Fruit fly (Drosophila melanogaster) whole organism, prepupa: ENCODE data around the gene CG31975.
A peak's percentile ranks its signal among the peaks of the same experiment; 100 is the strongest.

Experiments
- Blimp-1 ChIP-seq: fragments of 200-800 bp; sonication (Bioruptor generic); optimal IDR thresholded peaks from 3 replicates; lab custom pipeline; 2017; ENCODE audit warnings: missing biosample characterization, missing genetic modification characterization, mild to moderate bottlenecking, moderate library complexity, missing genetic modification reagents
- CG10631 ChIP-seq: fragments of 200-800 bp; sonication (Bioruptor generic); optimal IDR thresholded peaks from 2 replicates; lab custom pipeline; 2016; ENCODE audit warnings: missing biosample characterization, missing genetic modification characterization
- CG11294 ChIP-seq: fragments of 200-800 bp; sonication (Bioruptor generic); IDR thresholded peaks from 2 replicates; pipeline ENCODE4 v1.3.6; 2022; ENCODE audit warnings: missing biosample characterization, missing genetic modification characterization
- CG11762 ChIP-seq: fragments of 200-800 bp; sonication (Bioruptor generic); optimal IDR thresholded peaks from 3 replicates; lab custom pipeline; 2016; ENCODE audit warnings: missing biosample characterization, missing genetic modification characterization; ENCODE audit not compliant: insufficient read depth
- CG11902 ChIP-seq: fragments of 200-800 bp; sonication (Bioruptor generic); optimal IDR thresholded peaks from 3 replicates; lab custom pipeline; 2016; ENCODE audit warnings: missing biosample characterization, missing genetic modification characterization
- CG15336 ChIP-seq: fragments of 200-800 bp; sonication (Bioruptor generic); IDR thresholded peaks from 2 replicates; pipeline ENCODE4 v1.3.6; 2022; ENCODE audit warnings: missing biosample characterization, missing genetic modification characterization
- CG1621 ChIP-seq: fragments of 200-800 bp; sonication (Bioruptor generic); optimal IDR thresholded peaks from 3 replicates; lab custom pipeline; 2018; ENCODE audit warnings: missing biosample characterization, mild to moderate bottlenecking, missing genetic modification characterization
- CG3032 ChIP-seq: fragments of 200-800 bp; optimal IDR thresholded peaks from 2 replicates; lab custom pipeline; 2019; ENCODE audit warnings: missing biosample characterization, mild to moderate bottlenecking, missing genetic modification characterization, moderate library complexity
- CG32006 ChIP-seq: fragments of 200-800 bp; sonication (Bioruptor generic); optimal IDR thresholded peaks from 3 replicates; lab custom pipeline; 2017; ENCODE audit warnings: missing biosample characterization, mild to moderate bottlenecking, missing genetic modification characterization
- CG34406 ChIP-seq: fragments of 200-800 bp; sonication (Bioruptor generic); optimal IDR thresholded peaks from 3 replicates; lab custom pipeline; 2016; ENCODE audit warnings: missing biosample characterization, missing genetic modification characterization
- CG3919 ChIP-seq: fragments of 200-800 bp; sonication (Bioruptor generic); optimal IDR thresholded peaks from 3 replicates; lab custom pipeline; 2016; ENCODE audit warnings: missing biosample characterization, missing genetic modification characterization
- CG4318 ChIP-seq: fragments of 200-800 bp; sonication (Bioruptor generic); optimal IDR thresholded peaks from 3 replicates; lab custom pipeline; 2017; ENCODE audit warnings: missing biosample characterization, mild to moderate bottlenecking, missing genetic modification characterization
- CG6163 ChIP-seq: fragments of 200-800 bp; sonication (Bioruptor generic); IDR thresholded peaks from 3 replicates; pipeline ENCODE4 v1.3.6; 2022; ENCODE audit warnings: missing biosample characterization, missing genetic modification characterization
- CG6276 ChIP-seq: fragments of 200-800 bp; sonication (Bioruptor generic); optimal IDR thresholded peaks from 2 replicates; lab custom pipeline; 2017; ENCODE audit warnings: missing biosample characterization, mild to moderate bottlenecking, missing genetic modification characterization
- CG6792 ChIP-seq: fragments of 200-800 bp; sonication (Bioruptor generic); optimal IDR thresholded peaks from 3 replicates; lab custom pipeline; 2016; ENCODE audit warnings: missing biosample characterization, missing genetic modification characterization
- CG6808 ChIP-seq: fragments of 200-800 bp; sonication (Bioruptor generic); optimal IDR thresholded peaks from 3 replicates; lab custom pipeline; 2017; ENCODE audit warnings: missing biosample characterization, missing genetic modification characterization, mild to moderate bottlenecking, moderate library complexity, missing genetic modification reagents
- CG6854 ChIP-seq: fragments of 200-800 bp; sonication (Bioruptor generic); optimal IDR thresholded peaks from 2 replicates; lab custom pipeline; 2017; ENCODE audit warnings: missing biosample characterization, mild to moderate bottlenecking, missing genetic modification characterization
- CG8119 ChIP-seq: fragments of 200-800 bp; sonication (Bioruptor generic); IDR thresholded peaks from 3 replicates; pipeline ENCODE4 v1.3.6; 2022; ENCODE audit warnings: missing biosample characterization, missing genetic modification characterization
- CG8319 ChIP-seq: fragments of 200-800 bp; sonication (Bioruptor generic); optimal IDR thresholded peaks from 3 replicates; lab custom pipeline; 2016; ENCODE audit warnings: missing biosample characterization, missing genetic modification characterization
- CG8632 ChIP-seq: fragments of 200-800 bp; sonication (Bioruptor generic); optimal IDR thresholded peaks from 3 replicates; lab custom pipeline; 2016; ENCODE audit warnings: missing biosample characterization, missing genetic modification characterization
- CG9139 ChIP-seq: fragments of 200-800 bp; sonication (Bioruptor generic); optimal IDR thresholded peaks from 3 replicates; lab custom pipeline; 2017; ENCODE audit warnings: missing biosample characterization, mild to moderate bottlenecking, missing genetic modification characterization
- Eip75B ChIP-seq: fragments of 200-800 bp; sonication (Bioruptor generic); optimal IDR thresholded peaks from 3 replicates; lab custom pipeline; 2016; ENCODE audit warnings: missing biosample characterization, missing genetic modification characterization
- Eip78C ChIP-seq: fragments of 200-800 bp; sonication (Bioruptor generic); peaks from one replicate; lab custom pipeline; 2016; ENCODE audit warnings: missing biosample characterization, missing genetic modification characterization
- Eip93F ChIP-seq: fragments of 200-800 bp; sonication (Bioruptor generic); optimal IDR thresholded peaks from 2 replicates; lab custom pipeline; 2016; ENCODE audit warnings: missing biosample characterization, mild to moderate bottlenecking, missing genetic modification characterization
- Ets21C ChIP-seq: fragments of 200-800 bp; sonication (Bioruptor generic); optimal IDR thresholded peaks from 3 replicates; lab custom pipeline; 2016; ENCODE audit warnings: missing biosample characterization, missing genetic modification characterization
- Gug ChIP-seq: fragments of 200-800 bp; sonication (Bioruptor generic); IDR thresholded peaks from 2 replicates; pipeline ENCODE4 v1.3.6; 2022; ENCODE audit warnings: missing biosample characterization, missing genetic modification characterization
- Hr38 ChIP-seq: sonication (Bioruptor generic); optimal IDR thresholded peaks from 2 replicates; lab custom pipeline; 2016; ENCODE audit warnings: missing biosample characterization, missing genetic modification characterization
- Hr39 ChIP-seq: fragments of 200-800 bp; sonication (Bioruptor generic); optimal IDR thresholded peaks from 2 replicates; lab custom pipeline; 2016; ENCODE audit warnings: missing biosample characterization, missing genetic modification characterization
- Hr4 ChIP-seq: fragments of 200-800 bp; sonication (Bioruptor generic); optimal IDR thresholded peaks from 3 replicates; lab custom pipeline; 2016; ENCODE audit warnings: missing biosample characterization, missing genetic modification characterization
- Lpt ChIP-seq: fragments of 200-800 bp; sonication (Bioruptor generic); optimal IDR thresholded peaks from 3 replicates; lab custom pipeline; 2016; ENCODE audit warnings: missing biosample characterization, missing genetic modification characterization
- OdsH ChIP-seq: fragments of 200-800 bp; sonication (Bioruptor generic); optimal IDR thresholded peaks from 3 replicates; lab custom pipeline; 2016; ENCODE audit warnings: missing biosample characterization, missing genetic modification characterization
- Smox ChIP-seq: fragments of 200-800 bp; sonication (Bioruptor generic); optimal IDR thresholded peaks from 3 replicates; lab custom pipeline; 2016; ENCODE audit warnings: missing biosample characterization, missing genetic modification characterization
- Sox102F ChIP-seq: fragments of 200-800 bp; sonication (Bioruptor generic); optimal IDR thresholded peaks from 2 replicates; lab custom pipeline; 2016; ENCODE audit warnings: missing biosample characterization, mild to moderate bottlenecking, missing genetic modification characterization
- Sox14 ChIP-seq: fragments of 200-800 bp; sonication (Bioruptor generic); optimal IDR thresholded peaks from 3 replicates; lab custom pipeline; 2016; ENCODE audit warnings: missing biosample characterization, missing genetic modification characterization
- Sox15 ChIP-seq: fragments of 200-800 bp; sonication (Bioruptor generic); optimal IDR thresholded peaks from 3 replicates; lab custom pipeline; 2016; ENCODE audit warnings: missing biosample characterization, missing genetic modification characterization
- achi ChIP-seq: fragments of 200-800 bp; sonication (Bioruptor generic); optimal IDR thresholded peaks from 3 replicates; lab custom pipeline; 2016; ENCODE audit warnings: missing biosample characterization, missing genetic modification characterization
- acj6 ChIP-seq: fragments of 200-800 bp; sonication (Bioruptor generic); optimal IDR thresholded peaks from 3 replicates; lab custom pipeline; 2016; ENCODE audit warnings: missing biosample characterization, missing genetic modification characterization
- cyc ChIP-seq: fragments of 200-800 bp; sonication (Bioruptor generic); optimal IDR thresholded peaks from 3 replicates; lab custom pipeline; 2016; ENCODE audit warnings: missing biosample characterization, missing genetic modification characterization
- dac ChIP-seq: fragments of 200-800 bp; sonication (Bioruptor generic); optimal IDR thresholded peaks from 2 replicates; lab custom pipeline; 2017; ENCODE audit warnings: missing biosample characterization, mild to moderate bottlenecking, missing genetic modification characterization
- dsx ChIP-seq: fragments of 200-800 bp; optimal IDR thresholded peaks from 3 replicates; lab custom pipeline; 2019; ENCODE audit warnings: missing biosample characterization, mild to moderate bottlenecking, missing genetic modification characterization, moderate library complexity; ENCODE audit not compliant: poor library complexity, severe bottlenecking
- fd59A ChIP-seq: fragments of 200-800 bp; sonication (Bioruptor generic); optimal IDR thresholded peaks from 2 replicates; lab custom pipeline; 2017; ENCODE audit warnings: missing biosample characterization, mild to moderate bottlenecking, missing genetic modification characterization, missing genetic modification reagents
- fd85E ChIP-seq: fragments of 200-800 bp; sonication (Bioruptor generic); optimal IDR thresholded peaks from 3 replicates; lab custom pipeline; 2016; ENCODE audit warnings: missing biosample characterization, missing genetic modification characterization
- fkh ChIP-seq: fragments of 200-800 bp; sonication (Bioruptor generic); optimal IDR thresholded peaks from 3 replicates; lab custom pipeline; 2017; ENCODE audit warnings: missing biosample characterization, mild to moderate bottlenecking, missing genetic modification characterization, moderate library complexity
- lz ChIP-seq: fragments of 200-800 bp; sonication (Bioruptor generic); optimal IDR thresholded peaks from 3 replicates; lab custom pipeline; 2016; ENCODE audit warnings: missing biosample characterization, missing genetic modification characterization
- net ChIP-seq: fragments of 200-800 bp; sonication (Bioruptor generic); optimal IDR thresholded peaks from 3 replicates; lab custom pipeline; 2016; ENCODE audit warnings: missing biosample characterization, missing genetic modification characterization
- pdm3 ChIP-seq: fragments of 200-800 bp; sonication (Bioruptor generic); optimal IDR thresholded peaks from 3 replicates; lab custom pipeline; 2016; ENCODE audit warnings: missing biosample characterization, missing genetic modification characterization
- salr ChIP-seq, 2 experiments: fragments of 200-800 bp; sonication (Bioruptor generic); optimal IDR thresholded peaks; 3 replicates each; lab custom pipeline; 2016 to 2018; ENCODE audit warnings: missing biosample characterization in 2 of 2, missing genetic modification characterization in 2 of 2, mild to moderate bottlenecking in 1 of 2
- ss ChIP-seq, 2 experiments: fragments of 200-800 bp; sonication (Bioruptor generic); optimal IDR thresholded peaks; 2 replicates in 1 of 2; 3 replicates in 1 of 2; lab custom pipeline; 2017 to 2018; ENCODE audit warnings: mild to moderate bottlenecking in 2 of 2, missing biosample characterization in 2 of 2, missing genetic modification characterization in 2 of 2, moderate library complexity in 1 of 2
- svp ChIP-seq: fragments of 200-800 bp; sonication (Bioruptor generic); peaks from one replicate; lab custom pipeline; 2016; ENCODE audit warnings: missing biosample characterization, missing genetic modification characterization
- topi ChIP-seq: fragments of 200-800 bp; sonication (Bioruptor generic); optimal IDR thresholded peaks from 3 replicates; lab custom pipeline; 2016; ENCODE audit warnings: missing biosample characterization, missing genetic modification characterization
- vri ChIP-seq: fragments of 200-800 bp; sonication (Bioruptor generic); optimal IDR thresholded peaks from 3 replicates; lab custom pipeline; 2016; ENCODE audit warnings: missing biosample characterization, mild to moderate bottlenecking, missing genetic modification characterization

CG31975 gene

DNA sequence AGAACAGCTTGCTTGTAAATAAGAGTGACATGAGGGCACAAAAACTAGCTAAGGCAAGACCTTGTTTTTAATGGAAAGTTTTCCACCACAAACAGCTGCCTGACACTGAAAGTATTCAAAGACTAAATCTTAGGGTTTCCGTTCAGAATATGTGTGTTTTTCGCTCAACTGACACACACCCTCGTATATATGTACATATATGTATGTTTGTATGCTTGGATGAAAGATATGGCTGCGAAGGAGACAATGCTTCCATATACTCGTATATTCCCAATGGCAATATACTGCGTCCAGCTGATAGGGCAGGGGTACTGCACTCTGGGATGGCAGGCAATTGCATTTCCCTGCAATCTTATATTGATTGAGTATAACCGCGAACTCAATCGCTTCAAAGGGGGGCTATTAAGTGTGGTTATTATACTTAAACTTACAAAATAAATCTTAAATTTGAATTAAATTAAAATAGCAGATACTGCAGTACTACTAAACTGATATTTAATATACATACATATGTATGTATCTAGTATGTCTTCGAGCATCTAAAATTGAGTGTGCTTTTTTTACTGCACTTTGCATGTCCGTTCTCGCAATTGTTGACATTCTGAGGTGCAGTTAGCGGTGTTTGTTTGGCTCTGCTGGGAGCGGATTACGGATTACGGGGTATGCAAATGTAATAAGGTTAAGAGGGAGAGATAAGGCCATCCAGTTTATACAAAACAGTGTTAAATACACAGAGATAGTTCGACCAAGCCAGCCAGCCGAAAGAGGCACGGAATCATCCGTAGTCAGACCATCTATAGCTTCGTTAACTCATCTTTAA, 6.0 kb downstream of the CG31975 start:
- TF ChIP-seq dac (GFP tag; lab: Kevin White, UChicago) (no peak), CG11294 (no peak), vri (GFP tag; lab: Kevin White, UChicago) (peak; percentile 15), CG3032 (tag; lab: Kevin White, UChicago) (no peak), CG8119 (GFP tag; lab: Robert Waterston, UW) (no peak), cyc (GFP tag; lab: Kevin White, UChicago) (no peak), CG6792 (peak; percentile 16), Eip78C (peak; percentile 86), CG32006 (GFP tag; lab: Kevin White, UChicago) (peak; percentile 30), Hr4 (no peak), CG6808 (no peak), Eip75B (GFP tag; lab: Kevin White, UChicago) (peak; percentile 2), CG6276 (GFP tag; lab: Kevin White, UChicago) (no peak), topi (GFP tag; lab: Kevin White, UChicago) (no peak), Smox (no peak), fd59A (GFP tag; lab: Kevin White, UChicago) (no peak), Sox14 (GFP tag; lab: Kevin White, UChicago) (no peak), ss (GFP tag; optimal IDR thresholded peaks at IDR 0.05; lab: Kevin White, UChicago) (peak in 1 of 2 experiments; percentile 0), CG4318 (GFP tag; lab: Kevin White, UChicago) (no peak), CG34406 (GFP tag; lab: Kevin White, UChicago) (no peak), CG6854 (GFP tag; lab: Kevin White, UChicago) (no peak), OdsH (GFP tag; lab: Kevin White, UChicago) (no peak), Gug (no peak), Hr39 (no peak), Sox102F (GFP tag; lab: Kevin White, UChicago) (no peak), Lpt (no peak), CG6163 (GFP tag; lab: Robert Waterston, UW) (0 out of 3 replicates have a peak, but pooled peaks have one; percentile 29), Blimp-1 (no peak), CG8319 (no peak), achi (GFP tag; lab: Kevin White, UChicago) (no peak), CG1621 (tag; lab: Kevin White, UChicago) (no peak), net (GFP tag; lab: Kevin White, UChicago) (peak; percentile 13), CG11762 (no peak), lz (GFP tag; lab: Kevin White, UChicago) (no peak), CG9139 (GFP tag; lab: Kevin White, UChicago) (no peak), fd85E (GFP tag; lab: Kevin White, UChicago) (no peak), svp (peak; percentile 90), pdm3 (peak; percentile 11), CG15336 (GFP tag; lab: Robert Waterston, UW) (no peak), CG10631 (GFP tag; lab: Kevin White, UChicago) (peak; percentile 18), CG11902 (GFP tag; lab: Kevin White, UChicago) (no peak), CG8632 (GFP tag; lab: Kevin White, UChicago) (no peak), fkh (GFP tag; lab: Kevin White, UChicago) (no peak), dsx (GFP tag; lab: Kevin White, UChicago) (no peak), salr (GFP tag; optimal IDR thresholded peaks at IDR 0.05; lab: Kevin White, UChicago) (no peak), CG3919 (GFP tag; lab: Kevin White, UChicago) (no peak), Eip93F (no peak), Sox15 (GFP tag; lab: Kevin White, UChicago) (no peak), Hr38 (no peak), Ets21C (GFP tag; lab: Kevin White, UChicago) (no peak), acj6 (no peak)
